Worm (Caenorhabditis elegans) whole organism, L4 larva: ENCODE results near the gene zhit-2.
A peak's percentile ranks its signal among the peaks of the same experiment; 100 is the strongest.

ENCODE experiments used
- D1046.2 ChIP-seq: fragments of 200-800 bp; sonication (Bioruptor generic); IDR thresholded peaks from 2 replicates; pipeline ENCODE4 v1.3.6; 2022; ENCODE audit warnings: missing genetic modification characterization, missing compliant biosample characterization
- F37D6.2 ChIP-seq: sonication (generic microtip); optimal IDR thresholded peaks from 2 replicates; lab custom pipeline; 2016; ENCODE audit warnings: mild to moderate bottlenecking, missing genetic modification characterization, missing compliant biosample characterization
- T20F7.1 ChIP-seq: fragments of 200-800 bp; sonication (Bioruptor generic); optimal IDR thresholded peaks from 2 replicates; lab custom pipeline; 2018; ENCODE audit warnings: mild to moderate bottlenecking, missing genetic modification characterization, missing compliant biosample characterization
- Y48G9A.11 ChIP-seq: fragments of 200-800 bp; sonication (Bioruptor generic); IDR thresholded peaks from 2 replicates; pipeline ENCODE4 v1.3.6; 2022; ENCODE audit warnings: missing genetic modification reagents, missing genetic modification characterization, missing compliant biosample characterization
- Y5F2A.4 ChIP-seq: fragments of 200-800 bp; sonication (Bioruptor generic); optimal IDR thresholded peaks from 2 replicates; lab custom pipeline; 2018; ENCODE audit warnings: mild to moderate bottlenecking, missing genetic modification characterization, missing compliant biosample characterization
- ZK337.2 ChIP-seq: fragments of 200-800 bp; sonication (Bioruptor generic); IDR thresholded peaks from 2 replicates; pipeline ENCODE4 v1.3.6; 2022; ENCODE audit warnings: missing genetic modification reagents, missing genetic modification characterization, missing compliant biosample characterization
- aha-1 ChIP-seq: fragments of 150-350 bp; peaks from one replicate; lab custom pipeline; 2014; ENCODE audit warnings: missing biosample characterization, missing genetic modification characterization
- ceh-20 ChIP-seq: fragments of 200-800 bp; sonication (Bioruptor generic); IDR thresholded peaks from 2 replicates; pipeline ENCODE4 v1.3.6; 2022; ENCODE audit warnings: missing genetic modification reagents, missing genetic modification characterization, missing compliant biosample characterization
- ceh-82 ChIP-seq: sonication (generic microtip); optimal IDR thresholded peaks from 2 replicates; lab custom pipeline; 2017; ENCODE audit warnings: missing biosample characterization, missing genetic modification characterization
- ces-1 ChIP-seq: fragments of 150-350 bp; sonication (generic microtip); optimal IDR thresholded peaks from 4 replicates; lab custom pipeline; 2014; ENCODE audit warnings: missing biosample characterization, missing genetic modification reagents, missing genetic modification characterization
- ctbp-1 ChIP-seq: fragments of 200-800 bp; sonication (Bioruptor generic); IDR thresholded peaks from 2 replicates; pipeline ENCODE4 v1.3.6; 2022; ENCODE audit warnings: missing genetic modification reagents, missing genetic modification characterization, missing compliant biosample characterization
- daf-19 ChIP-seq: fragments of 200-800 bp; sonication (Bioruptor generic); conservative IDR thresholded peaks from 2 replicates; pipeline ENCODE4 v1.3.6; 2022; ENCODE audit warnings: missing genetic modification characterization, missing compliant biosample characterization
- daf-8 ChIP-seq: fragments of 200-800 bp; sonication (Bioruptor generic); IDR thresholded peaks from 2 replicates; pipeline ENCODE4 v1.3.6; 2022; ENCODE audit warnings: missing genetic modification characterization, missing compliant biosample characterization
- dmd-8 ChIP-seq: fragments of 200-800 bp; sonication (Bioruptor generic); IDR thresholded peaks from 2 replicates; pipeline ENCODE4 v1.3.6; 2022; ENCODE audit warnings: missing genetic modification characterization, missing compliant biosample characterization
- dmd-9 ChIP-seq: fragments of 200-800 bp; sonication (Bioruptor generic); IDR thresholded peaks from 2 replicates; pipeline ENCODE4 v1.3.6; 2022; ENCODE audit warnings: missing genetic modification reagents, missing genetic modification characterization, missing compliant biosample characterization
- dpl-1 ChIP-seq: fragments of 150-350 bp; optimal IDR thresholded peaks from 2 replicates; lab custom pipeline; 2014; ENCODE audit warnings: missing biosample characterization, missing genetic modification reagents, missing genetic modification characterization
- duxl-1 ChIP-seq: sonication (generic microtip); optimal IDR thresholded peaks from 2 replicates; lab custom pipeline; 2016; ENCODE audit warnings: mild to moderate bottlenecking, missing genetic modification characterization, moderate library complexity, missing compliant biosample characterization; ENCODE audit not compliant: poor library complexity
- egl-43 ChIP-seq: fragments of 200-800 bp; sonication (Bioruptor generic); IDR thresholded peaks from 2 replicates; pipeline ENCODE4 v1.3.6; 2022; ENCODE audit warnings: missing genetic modification reagents, missing genetic modification characterization, missing compliant biosample characterization
- gei-8 ChIP-seq: fragments of 200-800 bp; sonication (Bioruptor generic); optimal IDR thresholded peaks from 2 replicates; lab custom pipeline; 2018; ENCODE audit warnings: mild to moderate bottlenecking, missing genetic modification characterization, missing compliant biosample characterization
- hif-1 ChIP-seq, 2 experiments: sonication (generic microtip); optimal IDR thresholded peaks; 2 replicates each; lab custom pipeline; 2016 to 2017; ENCODE audit warnings: missing compliant biosample characterization in 2 of 2, missing genetic modification characterization in 2 of 2, missing genetic modification reagents in 2 of 2, missing genotype in 2 of 2, mild to moderate bottlenecking in 1 of 2
- hlh-11 ChIP-seq: fragments of 200-800 bp; sonication (Bioruptor generic); optimal IDR thresholded peaks from 2 replicates; lab custom pipeline; 2018; ENCODE audit warnings: mild to moderate bottlenecking, missing genetic modification characterization, missing compliant biosample characterization
- hlh-30 ChIP-seq: sonication (generic microtip); optimal IDR thresholded peaks from 2 replicates; lab custom pipeline; 2017; ENCODE audit warnings: antibody characterized with exemption, mild to moderate bottlenecking, missing genetic modification characterization, missing compliant biosample characterization; ENCODE audit not compliant: insufficient read depth
- hmg-1.1 ChIP-seq: fragments of 200-800 bp; sonication (Bioruptor generic); IDR thresholded peaks from 2 replicates; pipeline ENCODE4 v1.3.6; 2022; ENCODE audit warnings: missing genetic modification reagents, missing genetic modification characterization, missing compliant biosample characterization
- jun-1 ChIP-seq: fragments of 150-350 bp; optimal IDR thresholded peaks from 2 replicates; lab custom pipeline; 2014; ENCODE audit warnings: missing biosample characterization, missing genetic modification reagents, missing genetic modification characterization
- lin-39 ChIP-seq: fragments of 150-350 bp; optimal IDR thresholded peaks from 2 replicates; lab custom pipeline; 2014; ENCODE audit warnings: missing biosample characterization, missing genetic modification reagents, missing genetic modification characterization
- lsy-2 ChIP-seq, 2 experiments: fragments of 150-350 bp in 1 of 2; sonication (generic microtip) in 1 of 2; optimal IDR thresholded peaks; 2 replicates each; lab custom pipeline; 2014 to 2017; ENCODE audit warnings: missing biosample characterization in 2 of 2, missing genetic modification characterization in 2 of 2
- mdl-1 ChIP-seq, 2 experiments: fragments of 150-350 bp in 1 of 2; sonication (generic microtip) in 1 of 2; optimal IDR thresholded peaks; 2 replicates each; lab custom pipeline; 2014 to 2017; ENCODE audit warnings: missing biosample characterization in 2 of 2, missing genetic modification characterization in 2 of 2
- mep-1 ChIP-seq: fragments of 150-350 bp; sonication (generic microtip); optimal IDR thresholded peaks from 3 replicates; lab custom pipeline; 2014; ENCODE audit warnings: missing biosample characterization, missing genetic modification characterization
- mes-2 ChIP-seq: sonication (generic microtip); optimal IDR thresholded peaks from 2 replicates; lab custom pipeline; 2016; ENCODE audit warnings: missing genotype, mild to moderate bottlenecking, missing genetic modification characterization, missing compliant biosample characterization; ENCODE audit not compliant: poor library complexity, severe bottlenecking
- mxl-2 ChIP-seq: fragments of 200-800 bp; sonication (Bioruptor generic); conservative IDR thresholded peaks from 2 replicates; pipeline ENCODE4 v1.3.6; 2022; ENCODE audit warnings: missing genetic modification reagents, missing genetic modification characterization, missing compliant biosample characterization
- mxl-3 ChIP-seq: fragments of 200-800 bp; sonication (Bioruptor generic); optimal IDR thresholded peaks from 2 replicates; lab custom pipeline; 2018; ENCODE audit warnings: mild to moderate bottlenecking, missing genetic modification characterization, missing compliant biosample characterization
- nhr-10 ChIP-seq: fragments of 150-350 bp; optimal IDR thresholded peaks from 2 replicates; lab custom pipeline; 2014; ENCODE audit warnings: missing biosample characterization, missing genetic modification characterization
- nhr-102 ChIP-seq: sonication (generic microtip); optimal IDR thresholded peaks from 2 replicates; lab custom pipeline; 2016; ENCODE audit warnings: mild to moderate bottlenecking, missing genetic modification characterization, moderate library complexity, missing compliant biosample characterization
- nhr-11 ChIP-seq: fragments of 150-350 bp; optimal IDR thresholded peaks from 2 replicates; lab custom pipeline; 2014; ENCODE audit warnings: missing biosample characterization, missing genetic modification characterization
- nhr-25 ChIP-seq: sonication (generic microtip); optimal IDR thresholded peaks from 2 replicates; lab custom pipeline; 2017; ENCODE audit warnings: missing genetic modification characterization, mild to moderate bottlenecking, missing compliant biosample characterization, antibody characterized with exemption, moderate library complexity, borderline replicate concordance; ENCODE audit not compliant: insufficient read depth
- nhr-28 ChIP-seq: fragments of 150-350 bp; optimal IDR thresholded peaks from 2 replicates; lab custom pipeline; 2014; ENCODE audit warnings: missing biosample characterization, missing genetic modification characterization
- nhr-6 ChIP-seq: fragments of 150-350 bp; optimal IDR thresholded peaks from 2 replicates; lab custom pipeline; 2014; ENCODE audit warnings: missing biosample characterization, missing genetic modification characterization
- nhr-77 ChIP-seq: fragments of 150-350 bp; optimal IDR thresholded peaks from 2 replicates; lab custom pipeline; 2014; ENCODE audit warnings: missing biosample characterization, missing genetic modification characterization
- php-3 ChIP-seq: fragments of 200-800 bp; sonication (Bioruptor generic); IDR thresholded peaks from 2 replicates; pipeline ENCODE4 v1.3.6; 2022; ENCODE audit warnings: missing genetic modification reagents, missing genetic modification characterization, missing compliant biosample characterization
- sdz-12 ChIP-seq: fragments of 200-800 bp; sonication (Bioruptor generic); optimal IDR thresholded peaks from 2 replicates; lab custom pipeline; 2018; ENCODE audit warnings: mild to moderate bottlenecking, missing genetic modification characterization, missing compliant biosample characterization
- set-16 ChIP-seq: fragments of 200-800 bp; sonication (Bioruptor generic); IDR thresholded peaks from 2 replicates; pipeline ENCODE4 v1.3.6; 2022; ENCODE audit warnings: missing genetic modification reagents, missing genetic modification characterization, missing compliant biosample characterization
- spr-1 ChIP-seq: sonication (generic microtip); optimal IDR thresholded peaks from 2 replicates; lab custom pipeline; 2016; ENCODE audit warnings: mild to moderate bottlenecking, missing genetic modification characterization, missing compliant biosample characterization
- tag-97 ChIP-seq: fragments of 200-800 bp; sonication (Bioruptor generic); IDR thresholded peaks from 2 replicates; pipeline ENCODE4 v1.3.6; 2022; ENCODE audit warnings: missing genetic modification characterization, missing compliant biosample characterization
- unc-39 ChIP-seq: sonication (generic microtip); optimal IDR thresholded peaks from 2 replicates; lab custom pipeline; 2017; ENCODE audit warnings: missing biosample characterization, missing genetic modification characterization
- unc-62 ChIP-seq, 3 experiments: fragments of 150-350 bp in 1 of 3; sonication (generic microtip); optimal IDR thresholded peaks in 2 of 3; peaks in 1 of 3; 1 replicate in 1 of 3; 2 replicates in 2 of 3; lab custom pipeline; 2014 to 2017; ENCODE audit warnings: missing biosample characterization in 3 of 3, missing genetic modification characterization in 3 of 3, missing genetic modification reagents in 3 of 3, missing genotype in 1 of 3
- zip-2 ChIP-seq: fragments of 150-350 bp; optimal IDR thresholded peaks from 2 replicates; lab custom pipeline; 2014; ENCODE audit warnings: missing biosample characterization, missing genetic modification characterization
- ztf-7 ChIP-seq: fragments of 150-350 bp; optimal IDR thresholded peaks from 2 replicates; lab custom pipeline; 2014; ENCODE audit warnings: missing biosample characterization, missing genetic modification characterization

zhit-2 gene

DNA sequence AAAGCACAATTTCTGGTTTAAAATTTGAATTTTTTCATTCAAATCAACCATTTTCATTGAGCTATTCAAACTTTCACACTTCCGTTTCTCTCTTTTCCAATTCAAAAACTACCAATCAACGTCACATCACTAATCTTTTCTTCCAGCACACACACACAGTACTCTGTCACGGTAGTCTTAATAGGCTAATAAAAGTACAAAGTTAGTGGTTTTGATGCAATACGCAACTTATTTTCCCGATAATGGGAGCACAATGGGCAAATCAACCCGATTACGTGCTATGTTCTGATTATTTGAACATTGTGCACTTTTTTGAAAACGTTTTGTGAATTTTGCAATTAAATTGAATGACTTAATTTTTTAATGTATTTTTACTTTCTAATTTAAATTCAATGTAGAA is 16.8 kb downstream of the zhit-2 start (continued):
- TF ChIP-seq jun-1 (no peak), mdl-1 (tag; optimal IDR thresholded peaks at IDR 0.05; lab: Kevin White, UChicago) (no peak), aha-1 (tag; lab: Kevin White, UChicago) (no peak), dmd-9 (GFP tag; lab: Robert Waterston, UW) (no peak), zip-2 (tag; lab: Kevin White, UChicago) (no peak), ceh-82 (tag; lab: Kevin White, UChicago) (no peak), egl-43 (GFP tag; lab: Robert Waterston, UW) (no peak), daf-19 (GFP tag; lab: Robert Waterston, UW) (no peak), tag-97 (GFP tag; lab: Robert Waterston, UW) (no peak), nhr-77 (tag; lab: Kevin White, UChicago) (peak; percentile 9), ceh-20 (GFP tag; lab: Robert Waterston, UW) (no peak), mep-1 (tag; lab: Kevin White, UChicago) (no peak), nhr-28 (tag; lab: Kevin White, UChicago) (peak; percentile 75), nhr-25 (no peak), unc-62 (GFP tag; optimal IDR thresholded peaks at IDR 0.05 in 1 of 2; lab: Kevin White, UChicago) (no peak), unc-62 (tag; optimal IDR thresholded peaks at IDR 0.05; lab: Kevin White, UChicago) (no peak), daf-8 (no peak), T20F7.1 (GFP tag; lab: Kevin White, UChicago) (peak; percentile 7), ces-1 (GFP tag; lab: Kevin White, UChicago) (no peak), sdz-12 (no peak), mes-2 (tag; lab: Kevin White, UChicago) (no peak), Y48G9A.11 (no peak), D1046.2 (GFP tag; lab: Robert Waterston, UW) (no peak)

DNA sequence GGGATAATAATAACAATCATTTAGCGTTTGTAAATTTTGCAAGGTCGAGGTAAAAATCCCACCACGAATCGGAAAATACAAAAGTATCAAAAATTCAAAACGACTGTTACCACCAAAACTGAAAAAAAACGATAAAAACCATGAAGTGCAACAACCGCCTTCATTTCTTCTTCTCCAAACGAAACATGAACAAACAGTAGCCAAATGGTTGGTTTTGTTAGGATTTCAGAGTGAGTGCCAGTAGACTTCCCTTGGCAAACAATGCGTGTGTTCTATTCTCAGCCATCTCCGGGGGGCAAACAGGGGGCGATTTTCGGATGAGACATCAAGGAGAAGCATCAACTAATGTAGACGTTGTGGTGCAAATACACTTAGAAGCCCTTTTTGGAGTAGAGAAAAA is 19.5 kb downstream of the zhit-2 start:
- TF ChIP-seq aha-1 (tag; lab: Kevin White, UChicago) (no peak), mxl-3 (no peak), hmg-1.1 (GFP tag; lab: Robert Waterston, UW) (no peak), mxl-2 (no peak)

DNA sequence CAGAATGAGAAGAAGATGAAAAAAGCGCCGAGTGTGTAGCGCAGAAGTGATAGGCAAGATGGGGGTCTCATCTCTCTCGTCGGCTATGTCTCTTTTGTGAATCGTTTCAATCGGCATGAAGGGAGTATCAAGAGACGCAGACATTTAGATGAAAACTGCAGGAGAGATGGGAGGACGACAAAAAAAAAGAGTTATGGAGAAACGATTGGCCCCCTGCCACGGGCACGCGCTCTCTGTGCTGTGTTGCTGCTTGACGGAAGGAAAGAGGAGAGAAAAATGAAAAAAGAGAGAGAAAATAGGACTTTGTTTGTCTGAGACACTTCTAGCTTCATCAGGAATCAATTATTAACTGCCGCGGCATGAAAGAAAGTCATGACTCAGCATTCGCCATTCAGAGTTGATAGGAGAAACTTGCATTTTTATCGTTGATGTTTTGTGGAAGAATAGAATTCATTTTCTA is 20.5 kb downstream of the zhit-2 start:
- TF ChIP-seq unc-62 (GFP tag; optimal IDR thresholded peaks at IDR 0.05 in 1 of 2; lab: Kevin White, UChicago) (peak in 1 of 2 experiments; percentile 99), unc-62 (tag; optimal IDR thresholded peaks at IDR 0.05; lab: Kevin White, UChicago) (no peak), F37D6.2 (peak; percentile 65), duxl-1 (tag; lab: Kevin White, UChicago) (no peak), nhr-25 (peak; percentile 49), set-16 (GFP tag; lab: Robert Waterston, UW) (peak; percentile 60), ZK337.2 (GFP tag; lab: Robert Waterston, UW) (no peak), nhr-10 (tag; lab: Kevin White, UChicago) (peak; percentile 83), lsy-2 (tag; optimal IDR thresholded peaks at IDR 0.05; lab: Kevin White, UChicago) (peak; percentile 84 to 90), Y5F2A.4 (GFP tag; lab: Kevin White, UChicago) (no peak), php-3 (0 out of 2 replicates have a peak, but pooled peaks have one; percentile 15), dmd-8 (GFP tag; lab: Robert Waterston, UW) (no peak; the same call in 1 of the 2 replicates), ctbp-1 (GFP tag; lab: Robert Waterston, UW) (peak; percentile 90), hlh-11 (tag; lab: Kevin White, UChicago) (peak; percentile 94), hlh-30 (tag; lab: Kevin White, UChicago) (peak; percentile 91), lin-39 (tag; lab: Kevin White, UChicago) (no peak), nhr-11 (peak; percentile 96), spr-1 (peak; percentile 36), dpl-1 (GFP tag; lab: Kevin White, UChicago) (peak; percentile 64), hif-1 (tag; optimal IDR thresholded peaks at IDR 0.05; lab: Kevin White, UChicago) (peak in 1 of 2 experiments; percentile 87), ztf-7 (tag; lab: Kevin White, UChicago) (peak; percentile 39), nhr-102 (tag; lab: Kevin White, UChicago) (peak; percentile 4), mdl-1 (tag; optimal IDR thresholded peaks at IDR 0.05; lab: Kevin White, UChicago) (peak; percentile 43 to 95), gei-8 (GFP tag; lab: Kevin White, UChicago) (no peak), ceh-20 (GFP tag; lab: Robert Waterston, UW) (peak; percentile 91), nhr-6 (tag; lab: Kevin White, UChicago) (peak; percentile 73), unc-39 (no peak)
